Fruit fly (Drosophila melanogaster) whole organism, embryonic: ENCODE data around the gene Prx4.

Experiments used
- ATbp ChIP-seq: fragments of 200-800 bp; sonication (Bioruptor generic); optimal IDR thresholded peaks from 2 replicates; lab custom pipeline; 2017; ENCODE audit warnings: missing biosample characterization, mild to moderate bottlenecking, missing genetic modification characterization, missing genetic modification reagents
- Ada2b ChIP-seq: fragments of 200-800 bp; sonication (Bioruptor generic); IDR thresholded peaks from 2 replicates; pipeline ENCODE4 v1.3.6; 2022; ENCODE audit warnings: missing biosample characterization, missing genetic modification characterization
- CG10274 ChIP-seq: fragments of 200-800 bp; sonication (Bioruptor generic); optimal IDR thresholded peaks from 3 replicates; lab custom pipeline; 2017; ENCODE audit warnings: missing biosample characterization, mild to moderate bottlenecking, missing genetic modification characterization
- CG10543 ChIP-seq: fragments of 200-800 bp; sonication (Bioruptor generic); optimal IDR thresholded peaks from 3 replicates; lab custom pipeline; 2017; ENCODE audit warnings: missing biosample characterization, mild to moderate bottlenecking, missing genetic modification characterization, moderate library complexity
- CG10565 ChIP-seq: fragments of 200-800 bp; sonication (Bioruptor generic); optimal IDR thresholded peaks from 3 replicates; lab custom pipeline; 2016; ENCODE audit warnings: missing biosample characterization, mild to moderate bottlenecking, missing genetic modification characterization
- CG11093 ChIP-seq: fragments of 200-800 bp; sonication (Bioruptor generic); IDR thresholded peaks from 3 replicates; pipeline ENCODE4 v1.3.6; 2022; ENCODE audit warnings: missing biosample characterization, missing genetic modification characterization
- CG11695 ChIP-seq: fragments of 200-800 bp; sonication (Bioruptor generic); IDR thresholded peaks from 3 replicates; pipeline ENCODE4 v1.3.6; 2022; ENCODE audit warnings: missing biosample characterization, missing genetic modification characterization
- CG12155 ChIP-seq: fragments of 200-800 bp; sonication (Bioruptor generic); optimal IDR thresholded peaks from 3 replicates; lab custom pipeline; 2016; ENCODE audit warnings: missing biosample characterization, missing genetic modification characterization
- CG12219 ChIP-seq: fragments of 200-800 bp; sonication (Bioruptor generic); optimal IDR thresholded peaks from 3 replicates; lab custom pipeline; 2018; ENCODE audit warnings: missing biosample characterization, mild to moderate bottlenecking, missing genetic modification characterization
- CG13775 ChIP-seq: fragments of 200-800 bp; sonication (Bioruptor generic); optimal IDR thresholded peaks from 3 replicates; lab custom pipeline; 2017; ENCODE audit warnings: missing biosample characterization, mild to moderate bottlenecking, missing genetic modification characterization
- CG14965 ChIP-seq: fragments of 200-800 bp; sonication (Bioruptor generic); optimal IDR thresholded peaks from 2 replicates; lab custom pipeline; 2016; ENCODE audit warnings: missing biosample characterization, missing genetic modification characterization, borderline replicate concordance
- CG15011 ChIP-seq: fragments of 200-800 bp; sonication (Bioruptor generic); optimal IDR thresholded peaks from 3 replicates; lab custom pipeline; 2018; ENCODE audit warnings: missing biosample characterization, mild to moderate bottlenecking, missing genetic modification characterization
- CG17568 ChIP-seq: fragments of 200-800 bp; sonication (Bioruptor generic); optimal IDR thresholded peaks from 2 replicates; lab custom pipeline; 2018; ENCODE audit warnings: missing biosample characterization, mild to moderate bottlenecking, missing genetic modification characterization, moderate library complexity
- CG17612 ChIP-seq: fragments of 200-800 bp; sonication (Bioruptor generic); IDR thresholded peaks from 2 replicates; pipeline ENCODE4 v1.3.6; 2022; ENCODE audit warnings: missing biosample characterization, missing genetic modification characterization
- CG4854 ChIP-seq: fragments of 200-800 bp; sonication (Bioruptor generic); optimal IDR thresholded peaks from 2 replicates; lab custom pipeline; 2016; ENCODE audit warnings: missing biosample characterization, missing genetic modification characterization, inconsistent platforms
- CG6654 ChIP-seq: fragments of 200-800 bp; sonication (Bioruptor generic); optimal IDR thresholded peaks from 2 replicates; lab custom pipeline; 2017; ENCODE audit warnings: missing biosample characterization, mild to moderate bottlenecking, missing genetic modification characterization
- CG8388 ChIP-seq: fragments of 200-800 bp; sonication (Bioruptor generic); optimal IDR thresholded peaks from 2 replicates; lab custom pipeline; 2019; ENCODE audit warnings: missing biosample characterization, mild to moderate bottlenecking, missing genetic modification characterization, moderate library complexity
- CHES-1-like ChIP-seq: fragments of 200-800 bp; sonication (Bioruptor generic); optimal IDR thresholded peaks from 2 replicates; lab custom pipeline; 2016; ENCODE audit warnings: missing biosample characterization, missing genetic modification characterization
- CoRest ChIP-seq: fragments of 200-800 bp; sonication (Bioruptor generic); optimal IDR thresholded peaks from 3 replicates; lab custom pipeline; 2018; ENCODE audit warnings: missing biosample characterization, mild to moderate bottlenecking, missing genetic modification characterization, moderate library complexity
- Dfd ChIP-seq, 2 experiments: fragments of >200 bp; optimal IDR thresholded peaks; 2 replicates each; lab custom pipeline; 2017; ENCODE audit warnings: missing biosample characterization in 2 of 2, missing genetic modification characterization in 2 of 2
- Dip2 ChIP-seq: fragments of 200-800 bp; sonication (Bioruptor generic); IDR thresholded peaks from 2 replicates; pipeline ENCODE4 v1.3.6; 2022; ENCODE audit warnings: missing biosample characterization, missing genetic modification characterization
- Doc3 ChIP-seq: fragments of 200-800 bp; sonication (Bioruptor generic); IDR thresholded peaks from 3 replicates; pipeline ENCODE4 v1.3.6; 2022; ENCODE audit warnings: missing biosample characterization, missing genetic modification characterization; ENCODE audit not compliant: partially characterized antibody
- Dref ChIP-seq: fragments of 200-800 bp; sonication (Bioruptor generic); IDR thresholded peaks from 2 replicates; pipeline ENCODE4 v1.3.6; 2022; ENCODE audit warnings: missing biosample characterization, missing genetic modification characterization
- Ets65A ChIP-seq: fragments of 200-800 bp; sonication (Bioruptor generic); peaks from one replicate; lab custom pipeline; 2016; ENCODE audit warnings: missing biosample characterization, missing genetic modification characterization
- Fer2 ChIP-seq: fragments of 200-800 bp; sonication (Bioruptor generic); optimal IDR thresholded peaks from 2 replicates; lab custom pipeline; 2018; ENCODE audit warnings: missing biosample characterization, mild to moderate bottlenecking, missing genetic modification characterization, moderate library complexity
- H15 ChIP-seq: fragments of 200-800 bp; sonication (Bioruptor generic); IDR thresholded peaks from 3 replicates; pipeline ENCODE4 v1.3.6; 2022; ENCODE audit warnings: missing biosample characterization, missing genetic modification characterization
- H2.0 ChIP-seq: fragments of 200-800 bp; sonication (Bioruptor generic); IDR thresholded peaks from 2 replicates; pipeline ENCODE4 v1.3.6; 2022; ENCODE audit warnings: missing biosample characterization, missing genetic modification characterization
- Kr ChIP-seq: fragments of 200-800 bp; sonication (Bioruptor generic); optimal IDR thresholded peaks from 2 replicates; lab custom pipeline; 2017; ENCODE audit warnings: missing biosample characterization, mild to moderate bottlenecking, missing genetic modification characterization
- MESR4 ChIP-seq: fragments of 200-800 bp; sonication (Bioruptor generic); optimal IDR thresholded peaks from 2 replicates; lab custom pipeline; 2018; ENCODE audit warnings: missing biosample characterization, mild to moderate bottlenecking, missing genetic modification characterization, moderate library complexity
- Mad ChIP-seq: fragments of 200-800 bp; sonication (Bioruptor generic); optimal IDR thresholded peaks from 2 replicates; lab custom pipeline; 2016; ENCODE audit warnings: missing biosample characterization, missing genetic modification characterization
- Med ChIP-seq: fragments of 200-800 bp; sonication (Bioruptor generic); peaks from one replicate; lab custom pipeline; 2016; ENCODE audit warnings: missing biosample characterization, missing genetic modification characterization, mild to moderate bottlenecking, inconsistent platforms, moderate library complexity
- Mrtf ChIP-seq: fragments of 200-800 bp; sonication (Bioruptor generic); IDR thresholded peaks from 3 replicates; pipeline ENCODE4 v1.3.6; 2022; ENCODE audit warnings: missing biosample characterization, missing genetic modification characterization
- Sox102F ChIP-seq: fragments of 200-800 bp; sonication (Bioruptor generic); optimal IDR thresholded peaks from 2 replicates; lab custom pipeline; 2018; ENCODE audit warnings: missing biosample characterization, mild to moderate bottlenecking, missing genetic modification characterization, moderate library complexity
- TFAM ChIP-seq: fragments of 200-800 bp; sonication (Bioruptor generic); optimal IDR thresholded peaks from 2 replicates; lab custom pipeline; 2017; ENCODE audit warnings: missing biosample characterization, missing genetic modification characterization, inconsistent platforms
- caup ChIP-seq: fragments of 200-800 bp; sonication (Bioruptor generic); optimal IDR thresholded peaks from 3 replicates; lab custom pipeline; 2017; ENCODE audit warnings: missing biosample characterization, mild to moderate bottlenecking, missing genetic modification characterization, moderate library complexity; ENCODE audit not compliant: severe bottlenecking
- chif ChIP-seq, 2 experiments: fragments of 200-800 bp; sonication (Bioruptor generic); optimal IDR thresholded peaks; 3 replicates each; lab custom pipeline; 2016; ENCODE audit warnings: missing biosample characterization in 2 of 2, missing genetic modification characterization in 2 of 2
- chm ChIP-seq: fragments of 200-800 bp; sonication (Bioruptor generic); IDR thresholded peaks from 2 replicates; pipeline ENCODE4 v1.3.6; 2022; ENCODE audit warnings: missing biosample characterization, missing genetic modification characterization
- dati ChIP-seq: fragments of 200-800 bp; sonication (Bioruptor generic); IDR thresholded peaks from 2 replicates; pipeline ENCODE4 v1.3.6; 2022; ENCODE audit warnings: missing biosample characterization, missing genetic modification characterization
- fu2 ChIP-seq: fragments of 200-800 bp; sonication (Bioruptor generic); optimal IDR thresholded peaks from 2 replicates; lab custom pipeline; 2016; ENCODE audit warnings: missing biosample characterization, missing genetic modification characterization
- gt ChIP-seq: fragments of 200-800 bp; sonication (Bioruptor generic); IDR thresholded peaks from 2 replicates; pipeline ENCODE4 v1.3.6; 2022; ENCODE audit warnings: missing biosample characterization, missing genetic modification characterization
- h ChIP-seq: fragments of >200 bp; optimal IDR thresholded peaks from 2 replicates; lab custom pipeline; 2017
- jing ChIP-seq: fragments of 200-800 bp; sonication (Bioruptor generic); optimal IDR thresholded peaks from 2 replicates; lab custom pipeline; 2018; ENCODE audit warnings: missing biosample characterization, mild to moderate bottlenecking, missing genetic modification characterization
- kah ChIP-seq: fragments of 200-800 bp; sonication (Bioruptor generic); optimal IDR thresholded peaks from 2 replicates; lab custom pipeline; 2018; ENCODE audit warnings: missing biosample characterization, mild to moderate bottlenecking, missing genetic modification characterization
- luna ChIP-seq: fragments of 200-800 bp; sonication (Bioruptor generic); optimal IDR thresholded peaks from 2 replicates; lab custom pipeline; 2016; ENCODE audit warnings: missing biosample characterization, missing genetic modification characterization
- mam ChIP-seq: fragments of 200-800 bp; sonication (Bioruptor generic); optimal IDR thresholded peaks from 3 replicates; lab custom pipeline; 2016; ENCODE audit warnings: missing biosample characterization, missing genetic modification characterization
- otp ChIP-seq: fragments of 200-800 bp; sonication (Bioruptor generic); IDR thresholded peaks from 3 replicates; pipeline ENCODE4, ENCODE4 v1.3.6; 2022; ENCODE audit warnings: missing biosample characterization, missing genetic modification characterization
- pb ChIP-seq: fragments of 200-800 bp; sonication (Bioruptor generic); optimal IDR thresholded peaks from 3 replicates; lab custom pipeline; 2016; ENCODE audit warnings: missing biosample characterization, missing genetic modification characterization
- peb ChIP-seq: fragments of 200-800 bp; sonication (Bioruptor generic); IDR thresholded peaks from 2 replicates; pipeline ENCODE4 v1.3.6; 2022; ENCODE audit warnings: missing biosample characterization, missing genetic modification characterization
- sens-2 ChIP-seq: fragments of 200-800 bp; sonication (Bioruptor generic); IDR thresholded peaks from 2 replicates; pipeline ENCODE4 v1.3.6; 2022; ENCODE audit warnings: missing biosample characterization, missing genetic modification characterization
- so ChIP-seq: fragments of 200-800 bp; sonication (Bioruptor generic); IDR thresholded peaks from 3 replicates; pipeline ENCODE4 v1.3.6; 2022; ENCODE audit warnings: missing biosample characterization, missing genetic modification characterization

The Prx4 gene

DNA sequence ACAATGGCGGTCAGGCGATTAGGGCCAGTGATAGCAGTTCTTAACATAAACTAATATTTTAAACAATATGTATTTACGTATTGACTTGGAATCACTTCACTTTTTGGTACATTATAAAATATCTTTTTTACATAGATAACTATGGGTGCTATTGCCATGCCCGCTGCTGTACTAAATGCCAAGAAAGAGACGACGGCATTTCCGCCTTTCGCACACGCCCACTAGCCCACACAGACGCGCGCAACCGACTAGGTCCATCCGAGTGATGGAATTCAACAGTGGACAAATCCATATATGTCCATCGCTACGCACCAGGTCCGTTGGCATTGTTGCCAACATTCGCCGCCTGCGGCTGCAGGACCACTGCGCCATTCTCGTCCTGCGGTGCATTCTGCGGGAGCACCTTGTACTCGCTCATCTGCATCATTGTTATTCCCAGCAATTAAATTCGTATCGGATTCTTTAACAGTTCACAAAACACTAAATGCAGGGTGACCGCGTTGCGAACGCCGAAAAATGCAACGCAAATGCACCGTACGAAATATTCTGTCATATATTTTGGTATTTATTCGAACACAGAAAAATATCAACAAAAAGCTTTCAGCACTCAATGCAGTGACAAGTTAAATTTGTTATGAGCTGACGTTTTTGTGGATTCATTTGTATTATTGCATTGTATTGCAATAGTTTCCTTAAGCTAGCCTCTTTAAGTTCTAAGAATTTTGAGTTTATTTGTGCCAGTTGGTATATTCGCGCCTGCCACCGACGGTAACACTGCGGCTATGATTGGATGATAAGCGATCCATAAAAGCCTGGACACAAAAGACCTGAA is 4.4 kb downstream of the Prx4 start, which contains the start of the genes scramb2 and Sk2 (continued):
- peak; percentile 55; the same call in 1 of the 2 replicates for TF ChIP-seq Dip2 (GFP tag; lab: Robert Waterston, UW)
- TF ChIP-seq dati (GFP tag; lab: Robert Waterston, UW), result peak; percentile 88
- peak; percentile 90 for TF ChIP-seq CG4854 (GFP tag; lab: Kevin White, UChicago)
- peak; percentile 94 for TF ChIP-seq Mrtf
- TF ChIP-seq mam, result peak; percentile 90
- peak; percentile 67 for TF ChIP-seq MESR4 (GFP tag; lab: Kevin White, UChicago)
- peak; percentile 96 for TF ChIP-seq chm (GFP tag; lab: Robert Waterston, UW)
- peak; percentile 98 for TF ChIP-seq Med (GFP tag; lab: Kevin White, UChicago)
- TF ChIP-seq chif (GFP tag; optimal IDR thresholded peaks at IDR 0.05; lab: Kevin White, UChicago), result peak; percentile 77 to 89
- peak; percentile 85 for TF ChIP-seq CG17612 (GFP tag; lab: Robert Waterston, UW)
- peak; percentile 84 for TF ChIP-seq peb (GFP tag; lab: Robert Waterston, UW)
- no peak for TF ChIP-seq Kr (GFP tag; lab: Kevin White, UChicago)
- peak; percentile 95 for TF ChIP-seq Sox102F (GFP tag; lab: Kevin White, UChicago)
- TF ChIP-seq Fer2 (tag; lab: Kevin White, UChicago), result peak; percentile 91
- peak; percentile 94 for TF ChIP-seq sens-2 (GFP tag; lab: Robert Waterston, UW)
- no peak for TF ChIP-seq Doc3
- peak; percentile 95 for TF ChIP-seq ATbp
- peak; percentile 95; the same call in 2 of the 3 replicates for TF ChIP-seq so
- TF ChIP-seq h (lab: Kevin White, UChicago), result no peak
- TF ChIP-seq CG15011 (GFP tag; lab: Kevin White, UChicago), result peak; percentile 92
- peak; percentile 94 for TF ChIP-seq CoRest (tag; lab: Kevin White, UChicago)
- peak; percentile 90 for TF ChIP-seq CG11093 (GFP tag; lab: Robert Waterston, UW)
- TF ChIP-seq CG12155, result peak; percentile 86
- TF ChIP-seq CG10565 (GFP tag; lab: Kevin White, UChicago), result peak; percentile 69
- peak; percentile 97 for TF ChIP-seq CG11695 (GFP tag; lab: Robert Waterston, UW)
- peak; percentile 96 for TF ChIP-seq caup (GFP tag; lab: Kevin White, UChicago)
- peak; percentile 90 for TF ChIP-seq jing (GFP tag; lab: Kevin White, UChicago)
- peak; percentile 73 for TF ChIP-seq pb (GFP tag; lab: Kevin White, UChicago)
- peak; percentile 91 for TF ChIP-seq Mad (GFP tag; lab: Kevin White, UChicago)
- TF ChIP-seq Ada2b, result peak; percentile 97
- peak; percentile 95 for TF ChIP-seq CG12219 (GFP tag; lab: Kevin White, UChicago)
- peak; percentile 94 for TF ChIP-seq CG17568
- peak; percentile 88 for TF ChIP-seq CG10274 (GFP tag; lab: Kevin White, UChicago)
- TF ChIP-seq Ets65A (GFP tag; lab: Kevin White, UChicago), result peak; percentile 99
- TF ChIP-seq CG13775 (GFP tag; lab: Kevin White, UChicago), result peak; percentile 90
- TF ChIP-seq TFAM (GFP tag; lab: Kevin White, UChicago), result peak; percentile 85
- peak; percentile 89 for TF ChIP-seq H15
- TF ChIP-seq CHES-1-like (GFP tag; lab: Kevin White, UChicago), result peak; percentile 57
- peak; percentile 86 for TF ChIP-seq CG10543 (GFP tag; lab: Kevin White, UChicago)
- TF ChIP-seq CG8388 (GFP tag; lab: Kevin White, UChicago), result peak; percentile 94
- peak; percentile 38; the same call in 1 of the 2 replicates for TF ChIP-seq Dref (GFP tag; lab: Robert Waterston, UW)
- TF ChIP-seq kah (GFP tag; lab: Kevin White, UChicago), result peak; percentile 95
- TF ChIP-seq otp (GFP tag; lab: Robert Waterston, UW), result peak; percentile 93
- peak; percentile 83 for TF ChIP-seq gt (GFP tag; lab: Robert Waterston, UW)
- peak in 1 of 2 experiments; percentile 19 for TF ChIP-seq Dfd (GFP tag; optimal IDR thresholded peaks at IDR 0.05; lab: Kevin White, UChicago)
- peak; percentile 93 for TF ChIP-seq H2.0 (GFP tag; lab: Robert Waterston, UW)
- peak; percentile 3 for TF ChIP-seq luna
- peak; percentile 56 for TF ChIP-seq CG14965 (GFP tag; lab: Kevin White, UChicago)
- TF ChIP-seq fu2 (GFP tag; lab: Kevin White, UChicago), result peak; percentile 66
- TF ChIP-seq CG6654 (GFP tag; lab: Kevin White, UChicago), result peak; percentile 84
